Fruit fly (Drosophila melanogaster) whole organism, embryonic: Measurements from ENCODE around the gene CG2854.

Experiments
- Aef1 ChIP-seq: fragments of 200-800 bp; sonication (Bioruptor generic); IDR thresholded peaks from 3 replicates; pipeline ENCODE4 v1.3.6; 2022; ENCODE audit warnings: missing biosample characterization, missing genetic modification characterization
- CG10366 ChIP-seq: fragments of 200-800 bp; sonication (Bioruptor generic); IDR thresholded peaks from 2 replicates; pipeline ENCODE4 v1.3.6; 2022; ENCODE audit warnings: missing biosample characterization, missing genetic modification characterization
- CG11695 ChIP-seq: fragments of 200-800 bp; sonication (Bioruptor generic); IDR thresholded peaks from 3 replicates; pipeline ENCODE4 v1.3.6; 2022; ENCODE audit warnings: missing biosample characterization, missing genetic modification characterization
- CG14441 ChIP-seq: fragments of 200-800 bp; sonication (Bioruptor generic); IDR thresholded peaks from 2 replicates; pipeline ENCODE4 v1.3.6; 2022; ENCODE audit warnings: missing biosample characterization, missing genetic modification characterization
- CG15479 ChIP-seq: fragments of 200-800 bp; sonication (Bioruptor generic); optimal IDR thresholded peaks from 3 replicates; lab custom pipeline; 2019; ENCODE audit warnings: missing biosample characterization, mild to moderate bottlenecking, missing genetic modification characterization, moderate library complexity
- CG1603 ChIP-seq: fragments of 200-800 bp; sonication (Bioruptor generic); optimal IDR thresholded peaks from 2 replicates; lab custom pipeline; 2019; ENCODE audit warnings: missing biosample characterization, mild to moderate bottlenecking, missing genetic modification characterization, moderate library complexity
- CG17829 ChIP-seq: fragments of 200-800 bp; optimal IDR thresholded peaks from 2 replicates; lab custom pipeline; 2019; ENCODE audit warnings: missing biosample characterization, mild to moderate bottlenecking, missing genetic modification characterization, moderate library complexity
- CG2678 ChIP-seq: fragments of 200-800 bp; sonication (Bioruptor generic); optimal IDR thresholded peaks from 3 replicates; lab custom pipeline; 2019; ENCODE audit warnings: missing biosample characterization, mild to moderate bottlenecking, missing genetic modification characterization, moderate library complexity
- CG3163 ChIP-seq: fragments of 200-800 bp; sonication (Bioruptor generic); optimal IDR thresholded peaks from 3 replicates; lab custom pipeline; 2016; ENCODE audit warnings: missing biosample characterization, missing genetic modification characterization
- CG4424 ChIP-seq: fragments of 200-800 bp; sonication (Bioruptor generic); optimal IDR thresholded peaks from 3 replicates; lab custom pipeline; 2016; ENCODE audit warnings: missing biosample characterization, missing genetic modification characterization
- CG6689 ChIP-seq: fragments of 200-800 bp; sonication (Bioruptor generic); IDR thresholded peaks from 2 replicates; pipeline ENCODE4 v1.3.6; 2022; ENCODE audit warnings: missing biosample characterization, missing genetic modification characterization
- CG8290 ChIP-seq, 3 experiments: fragments of 200-800 bp; sonication (Bioruptor generic); optimal IDR thresholded peaks; 2 replicates each; lab custom pipeline; 2016 to 2019; ENCODE audit warnings: missing biosample characterization in 3 of 3, missing genetic modification characterization in 3 of 3, mild to moderate bottlenecking in 2 of 3, moderate library complexity in 1 of 3
- CG8359 ChIP-seq: fragments of 200-800 bp; sonication (Bioruptor generic); optimal IDR thresholded peaks from 2 replicates; lab custom pipeline; 2017; ENCODE audit warnings: missing biosample characterization, mild to moderate bottlenecking, missing genetic modification characterization, borderline replicate concordance
- D19A ChIP-seq: fragments of 200-800 bp; optimal IDR thresholded peaks from 3 replicates; lab custom pipeline; 2019; ENCODE audit warnings: missing biosample characterization, mild to moderate bottlenecking, missing genetic modification characterization, moderate library complexity
- Dbx ChIP-seq: fragments of 200-800 bp; sonication (Bioruptor generic); IDR thresholded peaks from 3 replicates; pipeline ENCODE4 v1.3.6; 2022; ENCODE audit warnings: missing biosample characterization, missing genetic modification characterization
- Dfd ChIP-seq, 2 experiments: fragments of >200 bp; optimal IDR thresholded peaks; 2 replicates each; lab custom pipeline; 2017; ENCODE audit warnings: missing biosample characterization in 2 of 2, missing genetic modification characterization in 2 of 2
- Drgx ChIP-seq: fragments of 200-800 bp; sonication (Bioruptor generic); IDR thresholded peaks from 2 replicates; pipeline ENCODE4 v1.3.6; 2022; ENCODE audit warnings: missing biosample characterization, missing genetic modification characterization
- GATAe ChIP-seq: fragments of 200-800 bp; sonication (Bioruptor generic); conservative IDR thresholded peaks from 2 replicates; pipeline ENCODE4 v1.3.6; 2022; ENCODE audit warnings: missing biosample characterization, missing genetic modification characterization
- Hr51 ChIP-seq, 2 experiments: fragments of 200-800 bp; sonication (Bioruptor generic); optimal IDR thresholded peaks; 2 replicates in 1 of 2; 3 replicates in 1 of 2; lab custom pipeline; 2016 to 2018; ENCODE audit warnings: missing biosample characterization in 2 of 2, missing genetic modification characterization in 2 of 2, mild to moderate bottlenecking in 1 of 2, moderate library complexity in 1 of 2
- Hr78 ChIP-seq, 2 experiments: fragments of 200-800 bp in 1 of 2; fragments of >200 bp in 1 of 2; sonication (Bioruptor generic) in 1 of 2; optimal IDR thresholded peaks; 2 replicates each; lab custom pipeline; 2017 to 2019; ENCODE audit warnings: missing biosample characterization in 2 of 2, missing genetic modification characterization in 2 of 2, mild to moderate bottlenecking in 1 of 2, moderate library complexity in 1 of 2
- Med ChIP-seq: fragments of 200-800 bp; sonication (Bioruptor generic); peaks from one replicate; lab custom pipeline; 2016; ENCODE audit warnings: missing biosample characterization, missing genetic modification characterization, mild to moderate bottlenecking, inconsistent platforms, moderate library complexity
- Sox102F ChIP-seq: fragments of 200-800 bp; sonication (Bioruptor generic); optimal IDR thresholded peaks from 2 replicates; lab custom pipeline; 2018; ENCODE audit warnings: missing biosample characterization, mild to moderate bottlenecking, missing genetic modification characterization, moderate library complexity
- Xbp1 ChIP-seq: fragments of 200-800 bp; sonication (Bioruptor generic); optimal IDR thresholded peaks from 3 replicates; lab custom pipeline; 2016; ENCODE audit warnings: missing biosample characterization, mild to moderate bottlenecking, missing genetic modification characterization
- Xrp1 ChIP-seq: fragments of 200-800 bp; sonication (Bioruptor generic); IDR thresholded peaks from 2 replicates; pipeline ENCODE4 v1.3.6; 2022; ENCODE audit warnings: missing biosample characterization, missing genetic modification characterization
- ci ChIP-seq: fragments of 200-800 bp; sonication (Bioruptor generic); IDR thresholded peaks from 3 replicates; pipeline ENCODE4 v1.3.6; 2022; ENCODE audit warnings: missing biosample characterization, missing genetic modification characterization
- cwo ChIP-seq: fragments of 200-800 bp; sonication (Bioruptor generic); optimal IDR thresholded peaks from 3 replicates; lab custom pipeline; 2017; ENCODE audit warnings: missing biosample characterization, missing genetic modification characterization, mild to moderate bottlenecking, moderate library complexity, missing genetic modification reagents
- disco-r ChIP-seq: fragments of 200-800 bp; sonication (Bioruptor generic); optimal IDR thresholded peaks from 2 replicates; lab custom pipeline; 2016; ENCODE audit warnings: missing biosample characterization, missing genetic modification characterization
- dmrt99B ChIP-seq: fragments of 200-800 bp; sonication (Bioruptor generic); optimal IDR thresholded peaks from 2 replicates; lab custom pipeline; 2018; ENCODE audit warnings: missing biosample characterization, mild to moderate bottlenecking, missing genetic modification characterization, moderate library complexity
- dysf ChIP-seq: fragments of 200-800 bp; sonication (Bioruptor generic); IDR thresholded peaks from 3 replicates; pipeline ENCODE4 v1.3.6; 2022; ENCODE audit warnings: missing biosample characterization, missing genetic modification characterization
- exex ChIP-seq: fragments of 200-800 bp; sonication (Bioruptor generic); optimal IDR thresholded peaks from 4 replicates; lab custom pipeline; 2018; ENCODE audit warnings: missing biosample characterization, mild to moderate bottlenecking, missing genetic modification characterization, moderate library complexity
- fd3F ChIP-seq: fragments of 200-800 bp; sonication (Bioruptor generic); optimal IDR thresholded peaks from 2 replicates; lab custom pipeline; 2018; ENCODE audit warnings: missing biosample characterization, mild to moderate bottlenecking, missing genetic modification characterization, moderate library complexity
- grau ChIP-seq: fragments of 200-800 bp; optimal IDR thresholded peaks from 3 replicates; lab custom pipeline; 2019; ENCODE audit warnings: missing biosample characterization, mild to moderate bottlenecking, missing genetic modification characterization, moderate library complexity
- kah ChIP-seq: fragments of 200-800 bp; sonication (Bioruptor generic); optimal IDR thresholded peaks from 2 replicates; lab custom pipeline; 2018; ENCODE audit warnings: missing biosample characterization, mild to moderate bottlenecking, missing genetic modification characterization
- lab ChIP-seq: fragments of 200-800 bp; sonication (Bioruptor generic); optimal IDR thresholded peaks from 3 replicates; lab custom pipeline; 2017; ENCODE audit warnings: missing biosample characterization, missing genetic modification characterization, mild to moderate bottlenecking, moderate library complexity, missing genetic modification reagents
- lmd ChIP-seq: fragments of 200-800 bp; sonication (Bioruptor generic); IDR thresholded peaks from 2 replicates; pipeline ENCODE4 v1.3.6; 2022; ENCODE audit warnings: missing biosample characterization, missing genetic modification characterization
- otp ChIP-seq: fragments of 200-800 bp; sonication (Bioruptor generic); IDR thresholded peaks from 3 replicates; pipeline ENCODE4, ENCODE4 v1.3.6; 2022; ENCODE audit warnings: missing biosample characterization, missing genetic modification characterization
- pan ChIP-seq, 4 experiments: fragments of >200 bp in 3 of 4; fragments of 200-800 bp in 1 of 4; sonication (Bioruptor generic) in 1 of 4; optimal IDR thresholded peaks in 3 of 4; IDR thresholded peaks in 1 of 4; 2 replicates each; pipeline versions ENCODE4 v1.3.6 to Lab custom; 2017 to 2022; ENCODE audit warnings: missing biosample characterization in 2 of 4, missing genetic modification characterization in 2 of 4, mixed read lengths in 1 of 4
- pita ChIP-seq: fragments of 200-800 bp; sonication (Bioruptor generic); optimal IDR thresholded peaks from 2 replicates; lab custom pipeline; 2017; ENCODE audit warnings: missing biosample characterization, mild to moderate bottlenecking, missing genetic modification characterization
- row ChIP-seq: fragments of 200-800 bp; sonication (Bioruptor generic); IDR thresholded peaks from 3 replicates; pipeline ENCODE4 v1.3.6; 2022; ENCODE audit warnings: missing biosample characterization, missing genetic modification characterization
- sd ChIP-seq: fragments of 200-800 bp; sonication (Bioruptor generic); optimal IDR thresholded peaks from 3 replicates; lab custom pipeline; 2018; ENCODE audit warnings: missing biosample characterization, mild to moderate bottlenecking, missing genetic modification characterization, moderate library complexity
- sens ChIP-seq: fragments of 200-800 bp; sonication (Bioruptor generic); peaks from one replicate; lab custom pipeline; 2016; ENCODE audit warnings: missing biosample characterization, missing genetic modification characterization
- stc ChIP-seq: fragments of 200-800 bp; sonication (Bioruptor generic); IDR thresholded peaks from 2 replicates; pipeline ENCODE4 v1.3.6; 2022; ENCODE audit warnings: missing biosample characterization, missing genetic modification characterization
- trem ChIP-seq: fragments of 200-800 bp; optimal IDR thresholded peaks from 3 replicates; lab custom pipeline; 2019; ENCODE audit warnings: missing biosample characterization, mild to moderate bottlenecking, missing genetic modification characterization, moderate library complexity
- tx ChIP-seq: fragments of 200-800 bp; sonication (Bioruptor generic); optimal IDR thresholded peaks from 2 replicates; lab custom pipeline; 2016; ENCODE audit warnings: missing biosample characterization, missing genetic modification characterization
- zfh1 ChIP-seq: fragments of 200-800 bp; sonication (Bioruptor generic); IDR thresholded peaks from 3 replicates; pipeline ENCODE4 v1.3.6; 2022; ENCODE audit warnings: missing biosample characterization, missing genetic modification characterization

Gene CG2854

DNA sequence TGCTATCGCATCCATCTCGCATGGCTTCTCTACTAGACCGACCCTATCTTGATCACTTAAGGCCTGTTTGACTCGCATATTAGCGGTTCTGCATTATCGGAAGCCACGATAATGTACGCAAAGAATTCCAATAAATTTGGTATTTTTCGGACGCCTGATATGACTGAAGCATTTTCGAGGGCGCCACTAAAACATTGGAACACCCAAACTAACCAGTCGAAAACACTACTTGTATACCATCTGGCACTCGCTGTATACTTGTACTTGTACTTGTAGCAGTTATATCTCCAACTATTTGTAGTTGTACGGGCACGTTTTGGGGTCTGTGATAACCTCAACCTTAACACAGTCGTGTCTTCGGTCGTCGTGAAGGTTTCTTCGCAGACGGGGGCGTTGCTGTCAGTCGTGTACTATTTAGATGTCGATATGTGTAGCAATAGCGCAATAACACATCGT lies 28.6 kb downstream of the CG2854 start (continued):
- TF ChIP-seq sd (tag; lab: Kevin White, UChicago), result peak; percentile 95
- peak; percentile 47 for TF ChIP-seq lab (GFP tag; lab: Kevin White, UChicago)
- peak; percentile 90 for TF ChIP-seq exex (tag; lab: Kevin White, UChicago)
- no peak for TF ChIP-seq CG8290 (GFP tag; optimal IDR thresholded peaks at IDR 0.05; lab: Kevin White, UChicago)
- peak in 1 of 2 experiments; percentile 23 for TF ChIP-seq CG8290 (tag; optimal IDR thresholded peaks at IDR 0.05; lab: Kevin White, UChicago)
- no peak for TF ChIP-seq GATAe (GFP tag; lab: Robert Waterston, UW)
- peak in 1 of 2 experiments; percentile 41 for TF ChIP-seq Hr78 (GFP tag; optimal IDR thresholded peaks at IDR 0.05; lab: Kevin White, UChicago)
- no peak for TF ChIP-seq fd3F (GFP tag; lab: Kevin White, UChicago)
- no peak for TF ChIP-seq CG4424 (GFP tag; lab: Kevin White, UChicago)
- peak; percentile 80 for TF ChIP-seq cwo
- TF ChIP-seq pita, result no peak
- TF ChIP-seq Dbx (GFP tag; lab: Robert Waterston, UW), result no peak
- TF ChIP-seq otp, result no peak
- TF ChIP-seq, all 482 proteins: peak for 19

DNA sequence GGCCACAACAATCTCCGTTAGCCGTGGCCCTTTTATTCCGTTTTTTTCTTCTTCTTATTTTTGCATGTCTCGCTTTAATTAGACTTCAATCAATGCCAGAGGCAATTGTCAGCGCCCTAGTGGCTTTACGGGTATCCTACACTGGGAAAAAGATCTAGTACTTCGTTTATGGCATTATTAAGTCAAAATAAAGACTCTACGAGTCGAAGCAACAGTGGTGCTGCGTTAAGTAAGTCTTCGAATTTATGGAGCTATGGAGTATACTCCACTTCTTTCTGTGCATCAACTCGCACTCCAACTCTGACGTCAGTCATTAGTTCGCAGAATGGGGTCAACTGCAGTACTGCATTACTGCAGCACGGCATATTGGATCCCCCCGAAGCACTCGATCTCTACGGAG lies 29.5 kb downstream of the CG2854 start:
- TF ChIP-seq Med (GFP tag; lab: Kevin White, UChicago) (peak; percentile 30), zfh1 (0 out of 3 replicates have a peak, but pooled peaks have one; percentile 13), Aef1 (GFP tag; lab: Robert Waterston, UW) (no peak), Drgx (GFP tag; lab: Robert Waterston, UW) (peak; percentile 75)

DNA sequence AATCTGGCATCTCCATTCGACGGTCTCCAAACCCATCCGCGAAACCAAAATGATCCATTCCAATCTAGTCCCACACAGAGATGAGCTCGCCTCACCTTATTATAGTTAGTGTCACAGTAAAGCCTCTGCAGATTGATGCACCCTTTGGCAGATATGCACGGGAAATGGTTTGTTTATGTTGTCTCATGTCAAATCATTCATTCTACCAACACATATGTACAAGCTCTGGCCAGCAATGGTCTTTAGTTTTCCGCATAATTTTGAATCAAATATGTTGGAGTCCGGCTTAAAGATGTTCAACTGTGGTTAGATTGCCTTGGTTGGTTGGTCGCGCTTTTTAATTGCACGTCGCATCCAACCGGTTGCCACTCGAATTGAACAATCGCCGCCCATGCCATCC lies 31.3 kb downstream of the CG2854 start:
- TF ChIP-seq stc (GFP tag; lab: Robert Waterston, UW), result 0 out of 2 replicates have a peak, but pooled peaks have one; percentile 27
- peak; percentile 34 for TF ChIP-seq dmrt99B
- 0 out of 2 replicates have a peak, but pooled peaks have one; percentile 10 for TF ChIP-seq CG10366 (GFP tag; lab: Robert Waterston, UW)
- TF ChIP-seq dysf (GFP tag; lab: Robert Waterston, UW), result 0 out of 3 replicates have a peak, but pooled peaks have one; percentile 30
- no peak for TF ChIP-seq CG17829 (tag; lab: Kevin White, UChicago)
- TF ChIP-seq pan (optimal IDR thresholded peaks at IDR 0.05; lab: Kevin White, UChicago), result no peak
- peak in 1 of 2 experiments; percentile 13 for TF ChIP-seq pan (GFP tag; optimal IDR thresholded peaks at IDR 0.05 in 1 of 2, IDR thresholded peaks at IDR 0.05 in 1 of 2)
- TF ChIP-seq kah, result no peak
- TF ChIP-seq Drgx (GFP tag; lab: Robert Waterston, UW), result peak; percentile 63
- no peak for TF ChIP-seq tx (GFP tag; lab: Kevin White, UChicago)
- TF ChIP-seq Hr51 (GFP tag; optimal IDR thresholded peaks at IDR 0.05; lab: Kevin White, UChicago), result peak in 1 of 2 experiments; percentile 24
- TF ChIP-seq Sox102F, result peak; percentile 34
- TF ChIP-seq row (GFP tag; lab: Robert Waterston, UW), result peak; percentile 34; the same call in 1 of the 3 replicates
- peak; percentile 53 for TF ChIP-seq grau (tag; lab: Kevin White, UChicago)
- peak; percentile 18 for TF ChIP-seq CG1603 (tag; lab: Kevin White, UChicago)
- 0 out of 2 replicates have a peak, but pooled peaks have one; percentile 33 for TF ChIP-seq CG14441
- TF ChIP-seq fd3F (GFP tag; lab: Kevin White, UChicago), result no peak
- peak; percentile 43 for TF ChIP-seq sens

DNA sequence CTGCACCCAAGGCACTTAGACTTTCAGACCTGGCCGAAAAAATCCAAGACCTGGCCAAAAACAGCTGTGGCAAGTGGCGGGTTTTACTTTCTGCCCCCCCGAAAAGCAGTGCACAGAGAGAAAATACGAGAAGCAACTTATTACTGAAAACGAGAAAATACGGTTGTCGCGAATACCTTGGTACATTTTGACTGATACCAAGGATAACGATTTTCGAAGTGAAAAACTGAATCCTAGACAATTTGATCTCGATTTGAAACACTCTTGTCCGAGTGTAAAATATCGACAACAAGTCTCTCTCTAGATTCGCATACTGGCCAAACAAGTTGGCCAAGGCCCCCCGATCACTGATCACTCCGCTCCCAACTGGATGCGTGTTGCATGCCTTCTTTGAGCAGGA lies 32.9 kb downstream of the CG2854 start:
- peak; percentile 35; the same call in 1 of the 2 replicates for TF ChIP-seq CG6689 (GFP tag; lab: Robert Waterston, UW)
- peak; percentile 27 for TF ChIP-seq CG2678
- TF ChIP-seq trem, result no peak
- TF ChIP-seq CG3163 (GFP tag; lab: Kevin White, UChicago), result no peak
- no peak for TF ChIP-seq D19A
- TF ChIP-seq CG15479 (GFP tag; lab: Kevin White, UChicago), result no peak
- TF ChIP-seq CG11695, result no peak
- peak; percentile 62; the same call in 1 of the 3 replicates for TF ChIP-seq ci
- no peak for TF ChIP-seq Dfd (GFP tag; optimal IDR thresholded peaks at IDR 0.05; lab: Kevin White, UChicago)
- TF ChIP-seq Xbp1 (GFP tag; lab: Kevin White, UChicago), result peak; percentile 21
- no peak for TF ChIP-seq disco-r
- 0 out of 3 replicates have a peak, but pooled peaks have one; percentile 35 for TF ChIP-seq dysf (GFP tag; lab: Robert Waterston, UW)
- TF ChIP-seq Xrp1 (GFP tag; lab: Robert Waterston, UW), result peak; percentile 18; the same call in 1 of the 2 replicates
- TF ChIP-seq CG8359 (GFP tag; lab: Kevin White, UChicago), result no peak
- TF ChIP-seq lmd (GFP tag; lab: Robert Waterston, UW), result no peak; the same call in 1 of the 2 replicates
